Worm (Caenorhabditis elegans) whole organism, mixed stage, embryonic: ENCODE data around the gene ing-3.
"Not testable (repeated sequence)": the region's sequence is repeated elsewhere in the genome, so short reads cannot be mapped to it uniquely, and the experiment has no call there.

Source experiments
- M03D4.4 ChIP-seq: sonication (generic microtip); optimal IDR thresholded peaks from 2 replicates; lab custom pipeline; 2017; ENCODE audit warnings: mild to moderate bottlenecking, missing genetic modification characterization, missing compliant biosample characterization
- bed-3 ChIP-seq: fragments of 200-800 bp; sonication (Bioruptor generic); optimal IDR thresholded peaks from 3 replicates; lab custom pipeline; 2018; ENCODE audit warnings: mild to moderate bottlenecking, missing genetic modification characterization, moderate library complexity, missing compliant biosample characterization
- blmp-1 ChIP-seq: fragments of 150-350 bp; optimal IDR thresholded peaks from 2 replicates; lab custom pipeline; 2014; ENCODE audit warnings: missing biosample characterization, missing genetic modification characterization
- ceh-39 ChIP-seq: fragments of 150-350 bp; optimal IDR thresholded peaks from 2 replicates; lab custom pipeline; 2014; ENCODE audit warnings: missing biosample characterization, missing genetic modification characterization
- ceh-43 ChIP-seq: fragments of 200-800 bp; sonication (Bioruptor generic); optimal IDR thresholded peaks from 2 replicates; lab custom pipeline; 2018; ENCODE audit warnings: mild to moderate bottlenecking, missing genetic modification characterization, moderate library complexity, missing compliant biosample characterization
- ces-1 ChIP-seq: fragments of 150-350 bp; optimal IDR thresholded peaks from 2 replicates; lab custom pipeline; 2014; ENCODE audit warnings: missing biosample characterization, missing genetic modification reagents, missing genetic modification characterization
- cnd-1 ChIP-seq: fragments of 200-800 bp; sonication (Bioruptor generic); optimal IDR thresholded peaks from 2 replicates; lab custom pipeline; 2018; ENCODE audit warnings: mild to moderate bottlenecking, missing genetic modification characterization, missing compliant biosample characterization
- drap-1 ChIP-seq: fragments of 200-800 bp; sonication (Bioruptor generic); optimal IDR thresholded peaks from 3 replicates; lab custom pipeline; 2018; ENCODE audit warnings: mild to moderate bottlenecking, missing genetic modification characterization, missing compliant biosample characterization
- elt-3 ChIP-seq: fragments of 150-350 bp; optimal IDR thresholded peaks from 2 replicates; lab custom pipeline; 2014; ENCODE audit warnings: missing biosample characterization, missing genetic modification characterization
- flh-1 ChIP-seq: fragments of 200-800 bp; sonication (Bioruptor generic); optimal IDR thresholded peaks from 2 replicates; lab custom pipeline; 2018; ENCODE audit warnings: mild to moderate bottlenecking, missing genetic modification characterization, moderate library complexity, missing compliant biosample characterization
- ham-2 ChIP-seq: fragments of 200-800 bp; sonication (Bioruptor generic); optimal IDR thresholded peaks from 2 replicates; lab custom pipeline; 2018; ENCODE audit warnings: mild to moderate bottlenecking, missing genetic modification characterization, missing compliant biosample characterization
- hlh-1 ChIP-seq: fragments of 150-350 bp; optimal IDR thresholded peaks from 2 replicates; lab custom pipeline; 2014; ENCODE audit warnings: missing biosample characterization, missing genetic modification reagents, missing genetic modification characterization
- lin-13 ChIP-seq: fragments of 150-350 bp; optimal IDR thresholded peaks from 2 replicates; lab custom pipeline; 2014; ENCODE audit warnings: missing biosample characterization, missing genetic modification characterization
- lin-32 ChIP-seq: fragments of 200-800 bp; sonication (Bioruptor generic); optimal IDR thresholded peaks from 2 replicates; lab custom pipeline; 2018; ENCODE audit warnings: mild to moderate bottlenecking, missing genetic modification characterization, missing compliant biosample characterization
- lsy-2 ChIP-seq: fragments of 150-350 bp; optimal IDR thresholded peaks from 2 replicates; lab custom pipeline; 2014; ENCODE audit warnings: missing biosample characterization, missing genetic modification characterization
- mab-5 ChIP-seq: fragments of 150-350 bp; optimal IDR thresholded peaks from 2 replicates; lab custom pipeline; 2014; ENCODE audit warnings: missing biosample characterization, missing genetic modification characterization
- mep-1 ChIP-seq: fragments of 150-350 bp; optimal IDR thresholded peaks from 2 replicates; lab custom pipeline; 2017; ENCODE audit warnings: missing biosample characterization, missing genetic modification reagents, missing genetic modification characterization, inconsistent platforms
- mls-2 ChIP-seq: sonication (generic microtip); optimal IDR thresholded peaks from 2 replicates; lab custom pipeline; 2016; ENCODE audit warnings: mild to moderate bottlenecking, missing genetic modification characterization, moderate library complexity, missing compliant biosample characterization
- nhr-12 ChIP-seq: fragments of 150-350 bp; optimal IDR thresholded peaks from 2 replicates; lab custom pipeline; 2014; ENCODE audit warnings: missing biosample characterization, missing genetic modification characterization
- nhr-2 ChIP-seq: fragments of 150-350 bp; optimal IDR thresholded peaks from 2 replicates; lab custom pipeline; 2014; ENCODE audit warnings: missing biosample characterization, missing genetic modification characterization
- nhr-237 ChIP-seq: fragments of 150-350 bp; optimal IDR thresholded peaks from 2 replicates; lab custom pipeline; 2014; ENCODE audit warnings: missing biosample characterization, missing genetic modification characterization
- nhr-28 ChIP-seq: fragments of 150-350 bp; optimal IDR thresholded peaks from 2 replicates; lab custom pipeline; 2014; ENCODE audit warnings: missing biosample characterization, missing genetic modification characterization
- nhr-76 ChIP-seq: sonication (generic microtip); optimal IDR thresholded peaks from 2 replicates; lab custom pipeline; 2017; ENCODE audit warnings: missing biosample characterization, missing genetic modification characterization
- pha-4 ChIP-seq: fragments of 150-350 bp; optimal IDR thresholded peaks from 2 replicates; lab custom pipeline; 2018; ENCODE audit warnings: missing biosample characterization, missing genetic modification reagents, missing genetic modification characterization
- snpc-4 ChIP-seq: fragments of 150-350 bp; optimal IDR thresholded peaks from 2 replicates; lab custom pipeline; 2014; ENCODE audit warnings: missing biosample characterization, missing genetic modification characterization
- sptf-1 ChIP-seq: sonication (generic microtip); optimal IDR thresholded peaks from 2 replicates; lab custom pipeline; 2017; ENCODE audit warnings: mild to moderate bottlenecking, missing genetic modification characterization, moderate library complexity, missing compliant biosample characterization
- tbx-8 ChIP-seq: fragments of 200-800 bp; sonication (Bioruptor generic); optimal IDR thresholded peaks from 2 replicates; lab custom pipeline; 2018; ENCODE audit warnings: mild to moderate bottlenecking, missing genetic modification characterization, moderate library complexity, missing compliant biosample characterization
- unc-120 ChIP-seq: sonication (generic microtip); optimal IDR thresholded peaks from 2 replicates; lab custom pipeline; 2017; ENCODE audit warnings: missing genetic modification characterization, missing compliant biosample characterization; ENCODE audit not compliant: poor library complexity, severe bottlenecking
- unc-39 ChIP-seq: fragments of 150-350 bp; optimal IDR thresholded peaks from 2 replicates; lab custom pipeline; 2014; ENCODE audit warnings: missing biosample characterization, missing genetic modification characterization
- unc-62 ChIP-seq: fragments of 150-350 bp; optimal IDR thresholded peaks from 2 replicates; lab custom pipeline; 2014; ENCODE audit warnings: missing biosample characterization, missing genetic modification reagents, missing genetic modification characterization
- zip-8 ChIP-seq: fragments of 150-350 bp; optimal IDR thresholded peaks from 2 replicates; lab custom pipeline; 2014; ENCODE audit warnings: missing biosample characterization, missing genetic modification characterization
- ztf-11 ChIP-seq: fragments of 150-350 bp; optimal IDR thresholded peaks from 2 replicates; lab custom pipeline; 2014; ENCODE audit warnings: missing biosample characterization, missing genetic modification characterization

ing-3 gene

ce11 chrII:13834380-13835194, 41.2 kb upstream of the ing-3 start (continued):
- peak; percentile 47 for TF ChIP-seq unc-39 (tag; lab: Kevin White, UChicago)
- TF ChIP-seq nhr-237: peak; percentile 59
- peak; percentile 96 for TF ChIP-seq ceh-39
- TF ChIP-seq ces-1 (GFP tag; lab: Kevin White, UChicago): peak; percentile 87
- TF ChIP-seq mep-1 (tag; lab: Kevin White, UChicago): peak; percentile 90
- TF ChIP-seq lsy-2 (tag; lab: Kevin White, UChicago): peak; percentile 77
- no peak for TF ChIP-seq elt-3 (tag; lab: Kevin White, UChicago)
- no peak for TF ChIP-seq snpc-4 (tag; lab: Kevin White, UChicago)
- TF ChIP-seq lin-13: peak; percentile 87
- no peak for TF ChIP-seq blmp-1

ce11 chrII:13835724-13836307, 40.0 kb upstream of the ing-3 start, which contains the start of gene ins-37:
Gene ins-37 (minus strand): TSS chrII:13836107.
- not testable (repeated sequence) for TF ChIP-seq ceh-43 (GFP tag; lab: Kevin White, UChicago); mls-2 (tag; lab: Kevin White, UChicago); sptf-1 (tag; lab: Kevin White, UChicago)

ce11 chrII:13838403-13838802, 37.4 kb upstream of the ing-3 start:
- TF ChIP-seq elt-3 (tag; lab: Kevin White, UChicago) (no peak), nhr-76 (tag; lab: Kevin White, UChicago) (no peak), zip-8 (tag; lab: Kevin White, UChicago) (peak; percentile 53), flh-1 (GFP tag; lab: Kevin White, UChicago) (no peak), lin-32 (GFP tag; lab: Kevin White, UChicago) (no peak), M03D4.4 (no peak)
- TF ChIP-seq, all 35 proteins: peak for 1

ce11 chrII:13839454-13839853, 36.4 kb upstream of the ing-3 start:
- no peak for TF ChIP-seq nhr-237
- TF ChIP-seq unc-62: no peak
- no peak for TF ChIP-seq lin-32 (GFP tag; lab: Kevin White, UChicago)
- TF ChIP-seq sptf-1 (tag; lab: Kevin White, UChicago): no peak
- no peak for TF ChIP-seq nhr-28 (tag; lab: Kevin White, UChicago)
- no peak for TF ChIP-seq mab-5
- no peak for TF ChIP-seq lin-13
- TF ChIP-seq ham-2 (GFP tag; lab: Kevin White, UChicago): no peak
- no peak for TF ChIP-seq pha-4 (tag; lab: Kevin White, UChicago)
- TF ChIP-seq nhr-2: no peak
- TF ChIP-seq tbx-8 (GFP tag; lab: Kevin White, UChicago): no peak
- no peak for TF ChIP-seq blmp-1
- TF ChIP-seq drap-1 (GFP tag; lab: Kevin White, UChicago): no peak
- no peak for TF ChIP-seq nhr-76 (tag; lab: Kevin White, UChicago)

ce11 chrII:13841106-13841854, 34.6 kb upstream of the ing-3 start, which contains the start of gene F08G2.7:
Gene F08G2.7 (minus strand): TSS chrII:13841156.
- TF ChIP-seq nhr-2: peak; percentile 25
- no peak for TF ChIP-seq cnd-1
- peak; percentile 78 for TF ChIP-seq hlh-1 (tag; lab: Kevin White, UChicago)

ce11 chrII:13842340-13842739, 33.5 kb upstream of the ing-3 start:
- no peak for TF ChIP-seq flh-1 (GFP tag; lab: Kevin White, UChicago)
- no peak for TF ChIP-seq tbx-8 (GFP tag; lab: Kevin White, UChicago)
- TF ChIP-seq ces-1 (GFP tag; lab: Kevin White, UChicago): no peak
- no peak for TF ChIP-seq unc-62
- TF ChIP-seq blmp-1: no peak
- TF ChIP-seq mab-5: no peak
- TF ChIP-seq nhr-12 (tag; lab: Kevin White, UChicago): no peak
- no peak for TF ChIP-seq ztf-11
- no peak for TF ChIP-seq nhr-237
- no peak for TF ChIP-seq drap-1 (GFP tag; lab: Kevin White, UChicago)
- TF ChIP-seq bed-3 (GFP tag; lab: Kevin White, UChicago): no peak
- no peak for TF ChIP-seq ham-2 (GFP tag; lab: Kevin White, UChicago)
- TF ChIP-seq ceh-39: no peak
- TF ChIP-seq sptf-1 (tag; lab: Kevin White, UChicago): no peak
- TF ChIP-seq ceh-43 (GFP tag; lab: Kevin White, UChicago): no peak
- TF ChIP-seq mls-2 (tag; lab: Kevin White, UChicago): no peak
- TF ChIP-seq pha-4 (tag; lab: Kevin White, UChicago): no peak
- TF ChIP-seq unc-120 (tag; lab: Kevin White, UChicago): no peak
- TF ChIP-seq cnd-1: no peak
- no peak for TF ChIP-seq mep-1 (tag; lab: Kevin White, UChicago)
